Fruit fly (Drosophila melanogaster): ENCODE data around the gene odd.

Gene odd

DNA sequence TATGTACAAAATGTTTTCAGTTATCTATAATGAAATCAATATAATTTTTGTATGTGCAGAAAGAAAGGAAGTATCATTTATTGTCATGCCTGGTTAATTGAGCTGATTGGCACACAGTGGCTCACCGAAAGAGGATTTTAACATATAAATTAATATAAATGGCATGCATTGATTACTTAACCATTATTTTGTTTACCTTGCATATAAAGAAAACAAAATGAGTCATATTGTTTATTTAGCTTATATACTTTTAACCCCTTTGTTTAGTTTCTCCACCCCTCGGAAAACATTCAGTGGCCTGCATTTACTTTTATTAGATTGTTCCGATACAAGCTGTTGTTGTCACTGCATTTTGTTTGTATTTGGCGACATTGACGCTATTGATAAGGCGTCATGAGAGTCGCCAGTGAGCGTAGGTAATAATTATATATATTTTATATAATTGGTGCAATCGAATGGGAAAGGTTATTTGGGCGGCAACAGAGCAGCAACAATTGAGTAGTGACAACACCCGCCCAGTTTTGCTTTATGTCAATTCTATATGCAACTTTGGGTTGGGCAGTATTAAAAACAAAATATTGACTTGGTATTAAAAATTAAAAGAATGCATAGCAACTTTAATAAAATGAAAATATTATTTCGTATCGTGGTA, 41.1 kb upstream of the odd start (continued):
- TF ChIP-seq Eip75B (GFP tag; optimal IDR thresholded peaks at IDR 0.05) (no peak), dsx (GFP tag; optimal IDR thresholded peaks at IDR 0.05; ENCODE audit: poor library complexity, severe bottlenecking) (peak; percentile 1), eg (GFP tag; IDR thresholded peaks at IDR 0.05) (peak; percentile 73), cyc (GFP tag; optimal IDR thresholded peaks at IDR 0.05) (peak; percentile 14), CG8319 (GFP tag; optimal IDR thresholded peaks at IDR 0.05) (no peak), CG6163 (GFP tag; IDR thresholded peaks at IDR 0.05) (peak; percentile 33; the same call in 1 of the 3 replicates), CG31627 (GFP tag; optimal IDR thresholded peaks at IDR 0.05) (peak; percentile 33), Eip78C (GFP tag) (peak; percentile 47), Lpt (GFP tag; optimal IDR thresholded peaks at IDR 0.05) (no peak), fkh (GFP tag; optimal IDR thresholded peaks at IDR 0.05) (peak; percentile 46), Hr4 (GFP tag; optimal IDR thresholded peaks at IDR 0.05) (peak; percentile 46), fd85E (GFP tag; optimal IDR thresholded peaks at IDR 0.05) (no peak), CG6854 (GFP tag; optimal IDR thresholded peaks at IDR 0.05) (no peak), pdm3 (GFP tag; optimal IDR thresholded peaks at IDR 0.05) (peak; percentile 60), CG7368 (GFP tag; optimal IDR thresholded peaks at IDR 0.05) (peak; percentile 35), CG32006 (GFP tag; optimal IDR thresholded peaks at IDR 0.05) (peak; percentile 59), CG4318 (GFP tag; optimal IDR thresholded peaks at IDR 0.05) (peak; percentile 4), Eip93F (GFP tag; optimal IDR thresholded peaks at IDR 0.05) (no peak), CG11294 (GFP tag; IDR thresholded peaks at IDR 0.05) (no peak; the same call in 1 of the 2 replicates), Sox14 (GFP tag; optimal IDR thresholded peaks at IDR 0.05) (peak; percentile 65), net (GFP tag; optimal IDR thresholded peaks at IDR 0.05) (peak; percentile 26), acj6 (GFP tag; optimal IDR thresholded peaks at IDR 0.05) (peak; percentile 67), ss (GFP tag; optimal IDR thresholded peaks at IDR 0.05) (peak in 1 of 2 experiments; percentile 17), Smox (GFP tag; optimal IDR thresholded peaks at IDR 0.05) (peak; percentile 39), CG6792 (GFP tag; optimal IDR thresholded peaks at IDR 0.05) (no peak), OdsH (GFP tag; optimal IDR thresholded peaks at IDR 0.05) (peak; percentile 61), CG6276 (GFP tag; optimal IDR thresholded peaks at IDR 0.05) (peak; percentile 53), CG3032 (tag; optimal IDR thresholded peaks at IDR 0.05) (no peak), CG8632 (GFP tag; optimal IDR thresholded peaks at IDR 0.05) (peak; percentile 13), CG34406 (GFP tag; optimal IDR thresholded peaks at IDR 0.05) (peak; percentile 33), CG6808 (GFP tag; optimal IDR thresholded peaks at IDR 0.05) (no peak), topi (GFP tag; optimal IDR thresholded peaks at IDR 0.05) (peak; percentile 1), salr (GFP tag; optimal IDR thresholded peaks at IDR 0.05) (no peak), spab (GFP tag; optimal IDR thresholded peaks at IDR 0.05) (no peak), Ets96B (tag; optimal IDR thresholded peaks at IDR 0.05) (peak; percentile 23), CG15336 (GFP tag; IDR thresholded peaks at IDR 0.05) (peak; percentile 35; the same call in 1 of the 2 replicates)

DNA sequence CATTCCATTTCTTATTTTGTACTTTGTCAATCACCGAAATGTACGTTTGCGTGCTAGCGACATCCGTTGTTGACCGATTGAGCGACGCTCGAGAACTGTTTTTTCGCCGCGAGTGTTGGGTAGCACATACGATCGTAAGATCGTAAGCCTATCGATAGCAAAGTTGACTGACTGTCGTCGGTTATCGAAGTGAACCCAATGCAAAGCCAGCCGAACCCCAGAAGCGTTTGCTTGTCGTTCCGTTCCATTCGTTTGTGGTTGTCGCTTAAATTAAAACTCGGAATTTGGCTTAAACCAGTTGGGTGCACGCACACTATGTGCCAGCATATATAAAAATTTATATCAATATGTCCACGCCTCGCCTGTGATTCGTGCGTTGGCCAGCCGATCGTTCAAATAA, 39.5 kb upstream of the odd start:
- TF ChIP-seq vri (GFP tag; optimal IDR thresholded peaks at IDR 0.05) (no peak), achi (GFP tag; optimal IDR thresholded peaks at IDR 0.05) (no peak), CG4318 (GFP tag; optimal IDR thresholded peaks at IDR 0.05) (no peak), CG32006 (GFP tag; optimal IDR thresholded peaks at IDR 0.05) (no peak), CG1621 (tag; optimal IDR thresholded peaks at IDR 0.05) (no peak), CG3032 (tag; optimal IDR thresholded peaks at IDR 0.05) (no peak), net (GFP tag; optimal IDR thresholded peaks at IDR 0.05) (no peak), CG6276 (GFP tag; optimal IDR thresholded peaks at IDR 0.05) (no peak), CG10631 (GFP tag; optimal IDR thresholded peaks at IDR 0.05) (no peak), Eip78C (GFP tag) (peak; percentile 7), CG6854 (GFP tag; optimal IDR thresholded peaks at IDR 0.05) (no peak), svp (GFP tag) (peak; percentile 81), CG8319 (GFP tag; optimal IDR thresholded peaks at IDR 0.05) (no peak), Sox102F (GFP tag; optimal IDR thresholded peaks at IDR 0.05) (no peak), Ets96B (tag; optimal IDR thresholded peaks at IDR 0.05) (no peak), CG15336 (GFP tag; IDR thresholded peaks at IDR 0.05) (no peak), CG31627 (GFP tag; optimal IDR thresholded peaks at IDR 0.05) (no peak), OdsH (GFP tag; optimal IDR thresholded peaks at IDR 0.05) (no peak), CG8119 (GFP tag; IDR thresholded peaks at IDR 0.05) (no peak), eg (GFP tag; IDR thresholded peaks at IDR 0.05) (0 out of 3 replicates have a peak, but pooled peaks have one; percentile 15), CG6808 (GFP tag; optimal IDR thresholded peaks at IDR 0.05) (no peak), CG8632 (GFP tag; optimal IDR thresholded peaks at IDR 0.05) (no peak), acj6 (GFP tag; optimal IDR thresholded peaks at IDR 0.05) (no peak), esn (GFP tag; optimal IDR thresholded peaks at IDR 0.05) (no peak), dsx (GFP tag; optimal IDR thresholded peaks at IDR 0.05; ENCODE audit: poor library complexity, severe bottlenecking) (no peak), CG6163 (GFP tag; IDR thresholded peaks at IDR 0.05) (0 out of 3 replicates have a peak, but pooled peaks have one; percentile 29), CG11294 (GFP tag; IDR thresholded peaks at IDR 0.05) (no peak), fd59A (GFP tag; optimal IDR thresholded peaks at IDR 0.05) (no peak), dac (GFP tag; optimal IDR thresholded peaks at IDR 0.05) (no peak), Hr38 (GFP tag; optimal IDR thresholded peaks at IDR 0.05) (no peak), Gug (GFP tag; IDR thresholded peaks at IDR 0.05) (no peak)
